Fruit fly (Drosophila melanogaster): Measurements from ENCODE around the gene CG10752.

CG10752 gene

dm6 chr3L:12954547-12954946, at the start of gene CG10752:
Gene CG10752 (minus strand): TSS chr3L:12954647.
- TF ChIP-seq sv (GFP tag; optimal IDR thresholded peaks at IDR 0.05) (no peak), CrebA (GFP tag; optimal IDR thresholded peaks at IDR 0.05; ENCODE audit: borderline replicate concordance) (no peak), jim (GFP tag; optimal IDR thresholded peaks at IDR 0.05) (no peak), Dif (GFP tag; optimal IDR thresholded peaks at IDR 0.05; ENCODE audit: partially characterized antibody) (no peak), N (GFP tag; optimal IDR thresholded peaks at IDR 0.05) (no peak), ey (GFP tag; optimal IDR thresholded peaks at IDR 0.05) (no peak), OdsH (GFP tag; optimal IDR thresholded peaks at IDR 0.05) (no peak), dmrt93B (GFP tag; optimal IDR thresholded peaks at IDR 0.05) (no peak), Abd-B (GFP tag; optimal IDR thresholded peaks at IDR 0.05) (no peak)

- TF ChIP-seq ey (GFP tag; optimal IDR thresholded peaks at IDR 0.05) (no peak), sv (GFP tag; optimal IDR thresholded peaks at IDR 0.05) (no peak), usp (GFP tag; optimal IDR thresholded peaks at IDR 0.05) (no peak), Vsx2 (GFP tag; optimal IDR thresholded peaks at IDR 0.05; ENCODE audit: partially characterized antibody) (no peak), pan (optimal IDR thresholded peaks at IDR 0.05) (no peak), Dfd (GFP tag; optimal IDR thresholded peaks at IDR 0.05) (no peak), Mio (GFP tag; optimal IDR thresholded peaks at IDR 0.05) (no peak), psq (GFP tag; optimal IDR thresholded peaks at IDR 0.05) (no peak), CG32264 (GFP tag; optimal IDR thresholded peaks at IDR 0.05) (no peak), dmrt93B (GFP tag; optimal IDR thresholded peaks at IDR 0.05) (no peak), Abd-B (GFP tag; optimal IDR thresholded peaks at IDR 0.05) (no peak), brk (GFP tag; optimal IDR thresholded peaks at IDR 0.05) (no peak), h (GFP tag; optimal IDR thresholded peaks at IDR 0.05) (no peak), Hnf4 (GFP tag; optimal IDR thresholded peaks at IDR 0.05) (no peak), N (GFP tag; optimal IDR thresholded peaks at IDR 0.05) (no peak), Jra (GFP tag; optimal IDR thresholded peaks at IDR 0.05) (no peak), dsf (GFP tag; optimal IDR thresholded peaks at IDR 0.05; ENCODE audit: borderline replicate concordance) (no peak)
Observed at dm6 chr3L:12994835-12995234, 40.4 kb upstream of the CG10752 start, which contains the start of gene CG11262. Gene CG11262 (plus strand): TSS chr3L:12995135.

DNA sequence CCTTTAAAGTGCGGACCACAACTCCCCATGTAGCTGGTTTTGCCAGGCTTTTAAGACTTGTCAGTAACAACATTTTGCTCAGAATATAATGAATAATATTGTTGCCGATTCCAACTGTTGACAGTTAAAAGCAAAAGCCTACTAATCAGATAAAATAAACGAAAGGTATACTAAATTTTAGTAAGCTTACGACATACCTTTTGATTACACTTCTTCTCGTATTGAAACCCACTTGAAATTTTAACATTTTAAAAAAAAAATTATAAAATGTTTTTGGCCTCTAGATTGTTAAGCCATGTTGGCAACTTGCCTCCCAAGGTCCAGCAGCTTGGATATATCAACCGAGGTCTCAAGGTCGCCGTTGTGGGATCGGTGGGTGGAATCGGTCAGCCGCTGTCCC, 17.8 kb upstream of the CG10752 start, which contains the start of the genes CG10748 and CG10749:
TSS of gene CG10748 (minus strand) at position 101 of the 400 bp plus-strand sequence.
TSS of gene CG10749 (plus strand) at position 216 of the 400 bp plus-strand sequence.
- no peak for TF ChIP-seq HLH106 (tag; optimal IDR thresholded peaks at IDR 0.05)
- no peak for TF ChIP-seq foxo (GFP tag; optimal IDR thresholded peaks at IDR 0.05)

DNA sequence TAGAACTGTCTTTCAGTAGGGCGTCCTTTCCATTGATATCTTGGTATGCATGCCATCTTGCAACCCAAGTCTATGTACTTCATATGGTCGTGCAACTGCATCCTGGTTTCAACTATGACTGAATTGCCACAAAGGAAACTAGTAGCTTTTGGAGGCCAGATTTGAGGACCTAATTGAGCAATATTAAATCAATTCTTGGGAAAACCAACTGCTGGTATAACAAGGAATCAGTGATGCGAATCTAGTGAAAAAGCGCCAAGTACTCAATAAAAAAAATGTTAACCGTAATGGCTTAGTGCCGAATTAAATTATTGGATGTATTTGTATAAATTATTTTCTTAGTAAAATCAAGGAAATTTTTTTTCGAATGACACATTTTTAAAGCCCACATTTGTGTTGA, 13.2 kb upstream of the CG10752 start, which contains the start of gene Or69a:
TSS of gene Or69a (minus strand) at position 101 of the 400 bp plus-strand sequence.
- TF ChIP-seq Vsx2 (GFP tag; optimal IDR thresholded peaks at IDR 0.05; ENCODE audit: partially characterized antibody) (no peak), brk (GFP tag; optimal IDR thresholded peaks at IDR 0.05) (no peak), foxo (GFP tag; optimal IDR thresholded peaks at IDR 0.05) (no peak), Sp1 (GFP tag; optimal IDR thresholded peaks at IDR 0.05) (no peak), CG9705 (GFP tag; optimal IDR thresholded peaks at IDR 0.05) (no peak), HLH106 (tag; optimal IDR thresholded peaks at IDR 0.05) (no peak), Hr83 (GFP tag; optimal IDR thresholded peaks at IDR 0.05; ENCODE audit: poor library complexity, severe bottlenecking) (no peak), Hr78 (GFP tag; optimal IDR thresholded peaks at IDR 0.05) (no peak), OdsH (GFP tag; optimal IDR thresholded peaks at IDR 0.05) (no peak), jim (GFP tag; optimal IDR thresholded peaks at IDR 0.05) (no peak), sage (GFP tag; optimal IDR thresholded peaks at IDR 0.05) (no peak), psq (GFP tag; optimal IDR thresholded peaks at IDR 0.05) (no peak), lola (GFP tag; optimal IDR thresholded peaks at IDR 0.05) (no peak), Abd-B (GFP tag; optimal IDR thresholded peaks at IDR 0.05) (no peak)

- TF ChIP-seq Hr78 (GFP tag; optimal IDR thresholded peaks at IDR 0.05): no peak
- TF ChIP-seq HLH106 (tag; optimal IDR thresholded peaks at IDR 0.05): no peak
- TF ChIP-seq CG32264 (GFP tag; optimal IDR thresholded peaks at IDR 0.05): no peak
- TF ChIP-seq Mio (GFP tag; optimal IDR thresholded peaks at IDR 0.05): no peak
- no peak for TF ChIP-seq h (GFP tag; optimal IDR thresholded peaks at IDR 0.05)
- no peak for TF ChIP-seq Hnf4 (GFP tag; optimal IDR thresholded peaks at IDR 0.05)
- no peak for TF ChIP-seq dmrt93B (GFP tag; optimal IDR thresholded peaks at IDR 0.05)
- TF ChIP-seq lola (GFP tag; optimal IDR thresholded peaks at IDR 0.05): no peak
- no peak for TF ChIP-seq br (GFP tag; optimal IDR thresholded peaks at IDR 0.05)
- TF ChIP-seq GATAd (GFP tag; optimal IDR thresholded peaks at IDR 0.05): no peak
- no peak for TF ChIP-seq CrebA (GFP tag; optimal IDR thresholded peaks at IDR 0.05; ENCODE audit: borderline replicate concordance)
- TF ChIP-seq pan (optimal IDR thresholded peaks at IDR 0.05): no peak
- no peak for TF ChIP-seq Hr83 (GFP tag; optimal IDR thresholded peaks at IDR 0.05; ENCODE audit: poor library complexity, severe bottlenecking)
- TF ChIP-seq dsf (GFP tag; optimal IDR thresholded peaks at IDR 0.05; ENCODE audit: borderline replicate concordance): no peak
- no peak for TF ChIP-seq foxo (GFP tag; optimal IDR thresholded peaks at IDR 0.05)
- no peak for TF ChIP-seq CG9705 (GFP tag; optimal IDR thresholded peaks at IDR 0.05)
- TF ChIP-seq Vsx2 (GFP tag; optimal IDR thresholded peaks at IDR 0.05; ENCODE audit: partially characterized antibody): no peak
- TF ChIP-seq Myc (optimal IDR thresholded peaks at IDR 0.05): no peak
- no peak for TF ChIP-seq OdsH (GFP tag; optimal IDR thresholded peaks at IDR 0.05)
- TF ChIP-seq Dif (GFP tag; optimal IDR thresholded peaks at IDR 0.05; ENCODE audit: partially characterized antibody): no peak
Observed at dm6 chr3L:12949386-12949785, 5.1 kb downstream of the CG10752 start.

All from whole organism, wandering third instar larva.